Fruit fly (Drosophila melanogaster): ENCODE results near the gene CG15554.

DNA sequence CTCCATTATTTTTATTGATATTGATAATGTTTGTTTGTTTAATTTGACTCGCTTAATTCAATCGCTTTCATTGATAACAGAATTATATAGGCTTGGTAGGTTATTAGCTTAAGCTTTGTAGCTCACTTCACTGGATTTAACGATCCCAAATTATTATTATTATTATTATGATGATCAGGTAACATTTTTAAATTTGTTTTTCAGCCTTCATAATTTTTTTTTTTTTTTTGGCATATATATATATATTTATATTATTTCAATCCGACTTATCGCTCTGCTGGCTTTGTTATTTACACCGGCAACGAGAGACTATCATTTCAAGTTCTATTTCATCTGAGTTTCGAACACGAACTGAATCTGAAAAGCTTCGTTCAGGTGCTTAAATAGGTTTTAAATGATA lies 24.9 kb upstream of the CG15554 start, which contains the start of gene CG15553:
- TF ChIP-seq CG9948 (tag; optimal IDR thresholded peaks at IDR 0.05) = no peak
- no peak for TF ChIP-seq CG14655 (GFP tag; optimal IDR thresholded peaks at IDR 0.05)
- no peak for TF ChIP-seq EcR (GFP tag; optimal IDR thresholded peaks at IDR 0.05)
- TF ChIP-seq Ets98B (GFP tag; IDR thresholded peaks at IDR 0.05) = no peak
- TF ChIP-seq CG13204 (GFP tag; optimal IDR thresholded peaks at IDR 0.05) = no peak

All from whole organism, pupa.